Worm (Caenorhabditis elegans): ENCODE results near the gene Y2H9A.4.
A peak's percentile ranks its signal among the peaks of the same experiment; 100 is the strongest.

The Y2H9A.4 gene

ce11 chrV:13427378-13427777 is 18.3 kb upstream of the Y2H9A.4 start:
- TF ChIP-seq unc-62 (GFP tag; optimal IDR thresholded peaks at IDR 0.05), result no peak
- no peak for TF ChIP-seq lin-39 (tag; optimal IDR thresholded peaks at IDR 0.05)
- no peak for TF ChIP-seq ceh-82 (tag; optimal IDR thresholded peaks at IDR 0.05)
- TF ChIP-seq aly-2 (tag; optimal IDR thresholded peaks at IDR 0.05), result no peak
- TF ChIP-seq pqm-1 (tag; optimal IDR thresholded peaks at IDR 0.05), result no peak
- TF ChIP-seq mml-1 (tag; optimal IDR thresholded peaks at IDR 0.05), result no peak
- no peak for TF ChIP-seq sea-2 (GFP tag; optimal IDR thresholded peaks at IDR 0.05)
- TF ChIP-seq elt-3 (tag; optimal IDR thresholded peaks at IDR 0.05), result no peak
- TF ChIP-seq ZK546.5 (tag; optimal IDR thresholded peaks at IDR 0.05), result no peak
- no peak for TF ChIP-seq nhr-43 (tag; optimal IDR thresholded peaks at IDR 0.05; ENCODE audit: poor library complexity, severe bottlenecking)
- TF ChIP-seq ztf-4 (tag; optimal IDR thresholded peaks at IDR 0.05), result no peak

- no peak for TF ChIP-seq pqm-1 (tag; optimal IDR thresholded peaks at IDR 0.05)
- no peak for TF ChIP-seq egl-27 (tag; optimal IDR thresholded peaks at IDR 0.05)
- no peak for TF ChIP-seq elt-2 (tag; optimal IDR thresholded peaks at IDR 0.05)
- no peak for TF ChIP-seq nhr-77 (tag; optimal IDR thresholded peaks at IDR 0.05)
- no peak for TF ChIP-seq fos-1 (tag; optimal IDR thresholded peaks at IDR 0.05)
- TF ChIP-seq ama-1 (optimal IDR thresholded peaks at IDR 0.05), result no peak
- no peak for TF ChIP-seq fkh-10 (GFP tag; optimal IDR thresholded peaks at IDR 0.05)
- no peak for TF ChIP-seq R02D3.7 (tag; optimal IDR thresholded peaks at IDR 0.05)
Measured at ce11 chrV:13428660-13429059, 17.0 kb upstream of the Y2H9A.4 start, which contains the start of gene srd-19. Gene srd-19 (minus strand): TSS chrV:13428760.

- TF ChIP-seq nfya-1 (tag; optimal IDR thresholded peaks at IDR 0.05; ENCODE audit: insufficient read depth) (no peak), nhr-237 (tag; optimal IDR thresholded peaks at IDR 0.05) (no peak), hmg-11 (tag; optimal IDR thresholded peaks at IDR 0.05) (no peak), aly-2 (tag; optimal IDR thresholded peaks at IDR 0.05) (no peak), fkh-10 (GFP tag; optimal IDR thresholded peaks at IDR 0.05) (no peak), ZK546.5 (tag; optimal IDR thresholded peaks at IDR 0.05) (no peak), nhr-76 (tag; optimal IDR thresholded peaks at IDR 0.05) (no peak), nhr-67 (tag; optimal IDR thresholded peaks at IDR 0.05) (no peak), lin-15B (tag; optimal IDR thresholded peaks at IDR 0.05) (no peak), ceh-16 (tag; optimal IDR thresholded peaks at IDR 0.05) (no peak), snpc-4 (tag; optimal IDR thresholded peaks at IDR 0.05) (no peak)
Measured at ce11 chrV:13432364-13432763, 13.3 kb upstream of the Y2H9A.4 start, which contains the start of gene srd-17. Gene srd-17 (minus strand): TSS chrV:13432714.

ce11 chrV:13437473-13438074 is 8.1 kb upstream of the Y2H9A.4 start, which contains the start of gene mes-4:
Gene mes-4 (minus strand): TSS chrV:13437545.
- TF ChIP-seq lin-15B (tag; optimal IDR thresholded peaks at IDR 0.05) (peak; percentile 38), tbx-2 (tag; optimal IDR thresholded peaks at IDR 0.05) (no peak), unc-39 (tag; optimal IDR thresholded peaks at IDR 0.05) (no peak), nfya-1 (tag; optimal IDR thresholded peaks at IDR 0.05; ENCODE audit: insufficient read depth) (peak; percentile 91)

ce11 chrV:13441661-13442060 is 4.0 kb upstream of the Y2H9A.4 start, which contains the start of gene col-162:
Gene col-162 (plus strand): TSS chrV:13441961.
- TF ChIP-seq ZK546.5 (tag; optimal IDR thresholded peaks at IDR 0.05) (no peak), ztf-11 (tag; optimal IDR thresholded peaks at IDR 0.05) (no peak), skn-1 (tag; optimal IDR thresholded peaks at IDR 0.05) (no peak), eor-1 (tag; optimal IDR thresholded peaks at IDR 0.05) (no peak)

ce11 chrV:13442819-13443218 is 2.9 kb upstream of the Y2H9A.4 start:
- TF ChIP-seq lsy-12 (tag; optimal IDR thresholded peaks at IDR 0.05), result no peak
- no peak for TF ChIP-seq nhr-11 (tag; optimal IDR thresholded peaks at IDR 0.05)
- TF ChIP-seq fkh-2 (tag; optimal IDR thresholded peaks at IDR 0.05), result no peak
- no peak for TF ChIP-seq R02D3.7 (tag; optimal IDR thresholded peaks at IDR 0.05)
- no peak for TF ChIP-seq ceh-9 (tag; optimal IDR thresholded peaks at IDR 0.05)
- no peak for TF ChIP-seq mdl-1 (tag; optimal IDR thresholded peaks at IDR 0.05)

Measured in whole organism, L3 larva.